Worm (Caenorhabditis elegans) whole organism, early embryonic: ENCODE results near the gene aakb-1.

ENCODE experiments used
- B0310.2 ChIP-seq: sonication (generic microtip); optimal IDR thresholded peaks from 2 replicates; lab custom pipeline; 2016; ENCODE audit warnings: mild to moderate bottlenecking, missing genetic modification characterization, missing compliant biosample characterization
- F13C5.2 ChIP-seq: sonication (generic microtip); optimal IDR thresholded peaks from 2 replicates; lab custom pipeline; 2017; ENCODE audit warnings: mild to moderate bottlenecking, missing genetic modification characterization, inconsistent platforms, missing compliant biosample characterization
- aly-1 ChIP-seq: sonication (generic microtip); optimal IDR thresholded peaks from 2 replicates; lab custom pipeline; 2016; ENCODE audit warnings: missing genetic modification characterization, missing compliant biosample characterization
- ama-1 ChIP-seq: fragments of 150-350 bp; optimal IDR thresholded peaks from 2 replicates; lab custom pipeline; 2014
- ceh-13 ChIP-seq: fragments of 200-800 bp; sonication (Bioruptor generic); optimal IDR thresholded peaks from 2 replicates; lab custom pipeline; 2018; ENCODE audit warnings: mild to moderate bottlenecking, missing genetic modification characterization, missing compliant biosample characterization
- ceh-36 ChIP-seq: sonication (generic microtip); optimal IDR thresholded peaks from 2 replicates; lab custom pipeline; 2016; ENCODE audit warnings: missing genetic modification characterization, inconsistent platforms, missing compliant biosample characterization
- ets-7 ChIP-seq: sonication (generic microtip); optimal IDR thresholded peaks from 2 replicates; lab custom pipeline; 2016; ENCODE audit warnings: missing genotype, missing genetic modification characterization, missing compliant biosample characterization
- flt-1 ChIP-seq: fragments of 200-800 bp; sonication (Bioruptor generic); IDR thresholded peaks from 2 replicates; pipeline ENCODE4 v1.3.6; 2022; ENCODE audit warnings: missing genetic modification characterization, missing compliant biosample characterization
- hmbx-1 ChIP-seq: sonication (generic microtip); optimal IDR thresholded peaks from 2 replicates; lab custom pipeline; 2016; ENCODE audit warnings: mild to moderate bottlenecking, missing genetic modification characterization, missing compliant biosample characterization
- hmg-4 ChIP-seq: fragments of 200-800 bp; sonication (Bioruptor generic); optimal IDR thresholded peaks from 2 replicates; lab custom pipeline; 2018; ENCODE audit warnings: mild to moderate bottlenecking, missing genetic modification characterization, missing compliant biosample characterization
- hnd-1 ChIP-seq: sonication (generic microtip); optimal IDR thresholded peaks from 2 replicates; lab custom pipeline; 2016; ENCODE audit warnings: missing genetic modification characterization, missing compliant biosample characterization
- pes-1 ChIP-seq: fragments of 200-800 bp; sonication (Bioruptor generic); IDR thresholded peaks from 2 replicates; pipeline ENCODE4 v1.3.6; 2022; ENCODE audit warnings: missing genetic modification reagents, missing genetic modification characterization, missing compliant biosample characterization
- scrt-1 ChIP-seq: fragments of 200-800 bp; sonication (Bioruptor generic); IDR thresholded peaks from 2 replicates; pipeline ENCODE4 v1.3.6; 2022; ENCODE audit warnings: missing genetic modification characterization, missing compliant biosample characterization
- sea-1 ChIP-seq: fragments of 200-800 bp; sonication (Bioruptor generic); conservative IDR thresholded peaks from 2 replicates; pipeline ENCODE4 v1.3.6; 2022; ENCODE audit warnings: missing genetic modification characterization, missing compliant biosample characterization
- tbx-11 ChIP-seq: fragments of 200-800 bp; sonication (Bioruptor generic); IDR thresholded peaks from 2 replicates; pipeline ENCODE4 v1.3.6; 2022; ENCODE audit warnings: missing genetic modification characterization, missing compliant biosample characterization
- tbx-37 ChIP-seq: fragments of 200-800 bp; sonication (Bioruptor generic); conservative IDR thresholded peaks from 2 replicates; pipeline ENCODE4 v1.3.6; 2022; ENCODE audit warnings: missing genetic modification reagents, missing genetic modification characterization, missing compliant biosample characterization
- tra-4 ChIP-seq: sonication (generic microtip); optimal IDR thresholded peaks from 2 replicates; lab custom pipeline; 2017; ENCODE audit warnings: missing genetic modification characterization, missing compliant biosample characterization

Gene aakb-1

DNA sequence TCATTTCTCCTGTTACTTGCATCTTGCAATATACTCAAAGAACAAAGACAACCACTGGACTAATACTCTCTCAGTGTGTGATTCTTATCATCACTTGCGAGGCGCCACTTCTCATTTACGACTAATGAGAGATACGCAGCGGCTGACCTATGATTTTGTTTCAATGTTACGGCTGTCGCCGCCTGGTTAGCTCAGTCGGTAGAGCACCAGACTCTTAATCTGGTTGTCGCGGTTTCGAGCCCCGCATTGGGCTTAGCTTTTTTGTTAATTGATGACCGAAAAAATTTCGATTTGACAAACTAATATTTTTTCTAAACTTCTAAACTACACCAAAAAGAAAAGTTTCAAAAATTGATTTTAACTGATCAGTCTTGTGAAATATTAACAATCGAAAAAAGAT, 39.3 kb upstream of the aakb-1 start:
- TF ChIP-seq ets-7 (tag; lab: Kevin White, UChicago) (no peak), sea-1 (GFP tag; lab: Robert Waterston, UW) (0 out of 2 replicates have a peak, but pooled peaks have one; percentile 22), scrt-1 (GFP tag; lab: Robert Waterston, UW) (peak; percentile 61; the same call in 1 of the 2 replicates)

DNA sequence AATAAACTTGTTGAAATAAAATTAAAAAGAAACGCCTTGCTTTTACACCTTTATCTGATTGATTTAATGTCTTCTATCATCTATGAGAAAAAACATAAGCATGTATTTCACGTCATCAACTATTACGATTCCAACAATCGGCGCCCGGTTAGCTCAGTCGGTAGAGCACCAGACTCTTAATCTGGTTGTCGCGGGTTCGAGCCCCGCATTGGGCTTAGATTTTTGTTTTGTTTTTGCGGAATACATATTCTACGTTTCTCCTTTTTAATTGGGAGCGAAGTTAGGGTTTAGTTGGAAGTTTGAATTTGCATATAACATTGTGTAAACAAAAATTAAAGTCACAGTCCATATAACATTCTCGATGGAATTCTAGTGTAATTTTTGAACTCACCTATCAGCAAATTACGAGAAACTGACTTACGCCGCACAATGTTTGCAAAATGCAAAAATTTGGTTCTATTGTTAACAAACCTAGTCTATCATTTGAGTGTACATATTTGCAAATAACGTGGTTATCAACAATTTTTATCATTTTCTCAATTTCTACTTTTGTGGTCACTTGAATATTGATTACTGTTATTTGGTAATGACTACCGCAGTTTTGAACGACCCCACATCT, 38.4 kb upstream of the aakb-1 start, which contains the start of gene shc-3:
Gene shc-3, plus strand, starts transcription at position 484 of the 619 bp plus-strand sequence.
- TF ChIP-seq scrt-1 (GFP tag; lab: Robert Waterston, UW) (no peak), pes-1 (no peak), aly-1 (tag; lab: Kevin White, UChicago) (no peak), tbx-11 (GFP tag; lab: Robert Waterston, UW) (no peak), hnd-1 (tag; lab: Kevin White, UChicago) (no peak), tra-4 (tag; lab: Kevin White, UChicago) (no peak), F13C5.2 (no peak), tbx-37 (GFP tag; lab: Robert Waterston, UW) (no peak), ceh-13 (GFP tag; lab: Kevin White, UChicago) (no peak), ets-7 (tag; lab: Kevin White, UChicago) (no peak)

ce11 chrX:13722821-13723220, 32.7 kb upstream of the aakb-1 start, which contains the start of gene poml-1:
Gene poml-1, minus strand, starts transcription at chrX:13722921.
- TF ChIP-seq tbx-37 (GFP tag; lab: Robert Waterston, UW), result no peak
- TF ChIP-seq F13C5.2, result no peak
- TF ChIP-seq sea-1 (GFP tag; lab: Robert Waterston, UW), result no peak
- no peak for TF ChIP-seq pes-1
- TF ChIP-seq ceh-13 (GFP tag; lab: Kevin White, UChicago), result no peak
- no peak for TF ChIP-seq B0310.2
- TF ChIP-seq tra-4 (tag; lab: Kevin White, UChicago), result no peak
- TF ChIP-seq ets-7 (tag; lab: Kevin White, UChicago), result no peak
- TF ChIP-seq ama-1 (lab: Kevin White, UChicago), result no peak
- TF ChIP-seq flt-1 (GFP tag; lab: Robert Waterston, UW), result no peak
- TF ChIP-seq ceh-36 (tag; lab: Kevin White, UChicago), result no peak
- no peak for TF ChIP-seq hmbx-1
- no peak for TF ChIP-seq hnd-1 (tag; lab: Kevin White, UChicago)

DNA sequence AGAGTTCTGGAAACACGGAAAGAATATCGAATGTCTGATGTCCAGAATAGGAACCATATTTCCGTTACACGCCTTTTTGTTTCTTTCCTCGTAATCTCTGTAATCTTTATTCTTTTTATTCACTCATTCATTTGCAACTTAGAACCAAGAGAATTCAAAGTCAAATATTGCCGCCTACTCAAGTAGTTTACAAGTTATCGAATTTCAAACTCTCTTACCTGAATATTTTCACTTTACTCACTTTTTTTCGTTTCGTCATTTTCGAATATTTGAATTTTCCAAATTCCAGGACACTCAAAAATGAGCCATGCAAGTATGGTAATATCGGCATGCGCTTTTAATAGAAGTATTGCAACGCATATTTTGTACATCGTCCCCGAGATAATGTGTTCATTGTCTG, 31.2 kb upstream of the aakb-1 start, which contains the start of gene K11E4.6:
Gene K11E4.6, plus strand, starts transcription at position 301 of the 400 bp plus-strand sequence.
- no peak for TF ChIP-seq hmg-4 (GFP tag; lab: Kevin White, UChicago)

DNA sequence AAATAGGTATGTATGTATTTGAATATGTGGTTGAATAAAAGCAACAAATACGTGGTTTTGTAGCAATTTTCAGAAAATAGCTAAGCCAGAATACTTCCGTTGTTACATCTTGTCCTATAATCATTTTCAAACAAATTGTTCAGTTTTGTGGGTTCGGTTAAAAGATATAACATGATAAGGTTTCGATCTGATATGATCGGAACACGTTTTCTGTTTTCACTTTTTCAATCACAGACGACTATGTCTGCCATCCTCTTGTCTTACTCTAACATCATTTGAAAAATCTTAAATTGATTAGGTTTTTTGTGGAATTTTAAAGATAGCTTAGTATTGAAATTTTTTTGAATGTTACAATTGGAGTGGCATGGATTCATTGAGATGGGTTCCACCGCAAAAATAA, 29.3 kb upstream of the aakb-1 start:
- TF ChIP-seq ets-7 (tag; lab: Kevin White, UChicago), result no peak
- TF ChIP-seq F13C5.2, result no peak
- TF ChIP-seq tbx-37 (GFP tag; lab: Robert Waterston, UW), result no peak

- TF ChIP-seq B0310.2 (no peak), aly-1 (tag; lab: Kevin White, UChicago) (no peak), tbx-11 (GFP tag; lab: Robert Waterston, UW) (no peak), ama-1 (lab: Kevin White, UChicago) (no peak), hmg-4 (GFP tag; lab: Kevin White, UChicago) (no peak), pes-1 (no peak), scrt-1 (GFP tag; lab: Robert Waterston, UW) (no peak), ets-7 (tag; lab: Kevin White, UChicago) (no peak)
These were observed 28.7 kb upstream of the aakb-1 start, which contains the start of gene pix-1 for ce11 chrX:13726874-13727343. Gene pix-1, plus strand, starts transcription at chrX:13727293.

ce11 chrX:13728991-13729390, 26.6 kb upstream of the aakb-1 start:
- no peak for TF ChIP-seq hmg-4 (GFP tag; lab: Kevin White, UChicago)
- no peak for TF ChIP-seq tbx-11 (GFP tag; lab: Robert Waterston, UW)
- no peak for TF ChIP-seq ceh-13 (GFP tag; lab: Kevin White, UChicago)
- no peak for TF ChIP-seq hnd-1 (tag; lab: Kevin White, UChicago)
- no peak for TF ChIP-seq sea-1 (GFP tag; lab: Robert Waterston, UW)
- no peak for TF ChIP-seq tbx-37 (GFP tag; lab: Robert Waterston, UW)
- no peak for TF ChIP-seq F13C5.2
- TF ChIP-seq B0310.2, result no peak
- TF ChIP-seq pes-1, result no peak
- TF ChIP-seq hmbx-1, result no peak
- TF ChIP-seq aly-1 (tag; lab: Kevin White, UChicago), result no peak

- TF ChIP-seq aly-1 (tag; lab: Kevin White, UChicago), result no peak
- TF ChIP-seq flt-1 (GFP tag; lab: Robert Waterston, UW), result no peak
- no peak for TF ChIP-seq ama-1 (lab: Kevin White, UChicago)
- no peak for TF ChIP-seq ceh-36 (tag; lab: Kevin White, UChicago)
- no peak for TF ChIP-seq F13C5.2
- TF ChIP-seq hmbx-1, result no peak
- TF ChIP-seq hnd-1 (tag; lab: Kevin White, UChicago), result no peak
- no peak for TF ChIP-seq B0310.2
These were observed 25.8 kb upstream of the aakb-1 start for ce11 chrX:13729724-13730123.
